Worm (Caenorhabditis elegans) whole organism, L3 larva: ENCODE measurements around the gene dmsr-14.

Source experiments
- ama-1 ChIP-seq: fragments of 150-350 bp; optimal IDR thresholded peaks from 2 replicates; lab custom pipeline; 2018
- ceh-16 ChIP-seq: sonication (generic microtip); optimal IDR thresholded peaks from 2 replicates; lab custom pipeline; 2017; ENCODE audit warnings: missing biosample characterization, missing genetic modification characterization
- ceh-9 ChIP-seq: sonication (generic microtip); optimal IDR thresholded peaks from 2 replicates; lab custom pipeline; 2018; ENCODE audit warnings: missing biosample characterization, missing genetic modification characterization
- fkh-10 ChIP-seq: sonication (generic microtip); optimal IDR thresholded peaks from 2 replicates; lab custom pipeline; 2017; ENCODE audit warnings: missing biosample characterization, missing genetic modification reagents, missing genetic modification characterization
- lin-15B ChIP-seq: fragments of 150-350 bp; optimal IDR thresholded peaks from 2 replicates; lab custom pipeline; 2014; ENCODE audit warnings: missing biosample characterization, missing genetic modification characterization
- mdl-1 ChIP-seq: fragments of 150-350 bp; optimal IDR thresholded peaks from 2 replicates; lab custom pipeline; 2014; ENCODE audit warnings: missing biosample characterization, missing genetic modification characterization
- nhr-28 ChIP-seq: fragments of 150-350 bp; optimal IDR thresholded peaks from 2 replicates; lab custom pipeline; 2014; ENCODE audit warnings: missing biosample characterization, missing genetic modification characterization
- nhr-76 ChIP-seq: fragments of 150-350 bp; sonication (generic microtip); optimal IDR thresholded peaks from 5 replicates; lab custom pipeline; 2014; ENCODE audit warnings: missing biosample characterization, missing genetic modification characterization
- pqm-1 ChIP-seq: fragments of 150-350 bp; optimal IDR thresholded peaks from 2 replicates; lab custom pipeline; 2017; ENCODE audit warnings: missing biosample characterization, missing genetic modification characterization, inconsistent platforms
- snpc-4 ChIP-seq: fragments of 150-350 bp; optimal IDR thresholded peaks from 2 replicates; lab custom pipeline; 2014; ENCODE audit warnings: missing biosample characterization, missing genetic modification characterization
- zag-1 ChIP-seq: fragments of 150-350 bp; optimal IDR thresholded peaks from 2 replicates; lab custom pipeline; 2014; ENCODE audit warnings: missing biosample characterization, missing genetic modification characterization

- TF ChIP-seq snpc-4 (no peak), fkh-10 (GFP tag; lab: Kevin White, UChicago) (no peak), ceh-9 (tag; lab: Kevin White, UChicago) (no peak), nhr-76 (tag; lab: Kevin White, UChicago) (no peak), ceh-16 (tag; lab: Kevin White, UChicago) (no peak), pqm-1 (tag; lab: Kevin White, UChicago) (no peak), nhr-28 (tag; lab: Kevin White, UChicago) (no peak), zag-1 (no peak), ama-1 (lab: Kevin White, UChicago) (no peak), lin-15B (tag; lab: Kevin White, UChicago) (no peak), mdl-1 (tag; lab: Kevin White, UChicago) (no peak)
Observed at ce11 chrV:6783044-6783625, 33.9 kb downstream of the dmsr-14 start.
